Worm (Caenorhabditis elegans) whole organism, L1 larva: Measurements from ENCODE around the gene pigq-1.

Experiments used
- C16A3.4 ChIP-seq: fragments of 150-350 bp; optimal IDR thresholded peaks from 2 replicates; lab custom pipeline; 2014; ENCODE audit warnings: missing biosample characterization, missing genetic modification characterization
- F16B12.6 ChIP-seq: fragments of 150-350 bp; optimal IDR thresholded peaks from 2 replicates; lab custom pipeline; 2014; ENCODE audit warnings: missing biosample characterization, missing genetic modification characterization
- aha-1 ChIP-seq: fragments of 150-350 bp; optimal IDR thresholded peaks from 2 replicates; lab custom pipeline; 2014; ENCODE audit warnings: missing biosample characterization, missing genetic modification characterization
- ceh-82 ChIP-seq, 3 experiments: fragments of 150-350 bp in 1 of 3; sonication (generic microtip) in 2 of 3; optimal IDR thresholded peaks; 2 replicates each; lab custom pipeline; 2014 to 2017; ENCODE audit warnings: missing biosample characterization in 3 of 3, missing genetic modification characterization in 3 of 3
- ceh-90 ChIP-seq: sonication (generic microtip); optimal IDR thresholded peaks from 2 replicates; lab custom pipeline; 2016; ENCODE audit warnings: missing genetic modification characterization, missing compliant biosample characterization
- ces-1 ChIP-seq: fragments of 150-350 bp; optimal IDR thresholded peaks from 2 replicates; lab custom pipeline; 2014; ENCODE audit warnings: missing biosample characterization, missing genetic modification reagents, missing genetic modification characterization
- dpl-1 ChIP-seq, 3 experiments: fragments of 150-350 bp in 2 of 3; sonication (generic microtip) in 1 of 3; optimal IDR thresholded peaks; 2 replicates each; lab custom pipeline; 2014 to 2017; ENCODE audit warnings: missing biosample characterization in 3 of 3, missing genetic modification characterization in 3 of 3, missing genetic modification reagents in 3 of 3
- dsc-1 ChIP-seq: sonication (generic microtip); optimal IDR thresholded peaks from 2 replicates; lab custom pipeline; 2016; ENCODE audit warnings: mild to moderate bottlenecking, missing genetic modification characterization, missing compliant biosample characterization
- efl-1 ChIP-seq, 4 experiments: fragments of 150-350 bp; optimal IDR thresholded peaks in 3 of 4; peaks in 1 of 4; 1 replicate in 1 of 4; 2 replicates in 3 of 4; lab custom pipeline; 2014; ENCODE audit warnings: missing biosample characterization in 2 of 4, missing genetic modification characterization in 2 of 4, missing genetic modification reagents in 2 of 4
- elt-2 ChIP-seq: sonication (generic microtip); optimal IDR thresholded peaks from 2 replicates; lab custom pipeline; 2016; ENCODE audit warnings: missing genetic modification characterization, mild to moderate bottlenecking, inconsistent platforms, missing compliant biosample characterization, missing genetic modification reagents
- elt-3 ChIP-seq, 6 experiments: fragments of 150-350 bp in 1 of 6; sonication (generic microtip); optimal IDR thresholded peaks; 2 replicates each; lab custom pipeline; 2017 to 2018; ENCODE audit warnings: missing biosample characterization in 6 of 6, missing genetic modification characterization in 6 of 6, inconsistent platforms in 1 of 6
- fkh-4 ChIP-seq: sonication (generic microtip); optimal IDR thresholded peaks from 2 replicates; lab custom pipeline; 2016; ENCODE audit warnings: missing compliant biosample characterization, missing genetic modification characterization, borderline replicate concordance
- fos-1 ChIP-seq: fragments of 150-350 bp; optimal IDR thresholded peaks from 2 replicates; lab custom pipeline; 2014; ENCODE audit warnings: missing biosample characterization, missing genetic modification characterization
- hlh-17 ChIP-seq: fragments of 200-800 bp; sonication (Bioruptor generic); optimal IDR thresholded peaks from 2 replicates; lab custom pipeline; 2018; ENCODE audit warnings: missing genetic modification characterization, mild to moderate bottlenecking, missing compliant biosample characterization, moderate library complexity, borderline replicate concordance
- hpl-2 ChIP-seq: fragments of 150-350 bp; optimal IDR thresholded peaks from 2 replicates; lab custom pipeline; 2014; ENCODE audit warnings: missing biosample characterization, missing genetic modification reagents, missing genetic modification characterization
- irx-1 ChIP-seq: sonication (generic microtip); optimal IDR thresholded peaks from 2 replicates; lab custom pipeline; 2016; ENCODE audit warnings: missing genetic modification characterization, missing compliant biosample characterization
- lin-35 ChIP-seq, 2 experiments: fragments of 150-350 bp; optimal IDR thresholded peaks; 2 replicates each; lab custom pipeline; 2014; ENCODE audit warnings: missing biosample characterization in 2 of 2, missing genetic modification characterization in 2 of 2, missing genetic modification reagents in 2 of 2
- lir-3 ChIP-seq: sonication (generic microtip); optimal IDR thresholded peaks from 2 replicates; lab custom pipeline; 2016; ENCODE audit warnings: mild to moderate bottlenecking, missing genetic modification characterization, moderate library complexity, missing compliant biosample characterization; ENCODE audit not compliant: poor library complexity
- lsy-2 ChIP-seq, 2 experiments: fragments of 150-350 bp; optimal IDR thresholded peaks; 2 replicates each; lab custom pipeline; 2014; ENCODE audit warnings: missing biosample characterization in 2 of 2, missing genetic modification characterization in 2 of 2
- mep-1 ChIP-seq: fragments of 150-350 bp; optimal IDR thresholded peaks from 2 replicates; lab custom pipeline; 2014; ENCODE audit warnings: missing biosample characterization, missing genetic modification characterization
- nhr-12 ChIP-seq: sonication (generic microtip); optimal IDR thresholded peaks from 2 replicates; lab custom pipeline; 2017; ENCODE audit warnings: missing biosample characterization, missing genetic modification characterization
- nhr-19 ChIP-seq: fragments of 200-800 bp; sonication (Bioruptor generic); conservative IDR thresholded peaks from 2 replicates; pipeline ENCODE4 v1.3.6; 2022; ENCODE audit warnings: missing genetic modification characterization, missing compliant biosample characterization
- nhr-20 ChIP-seq: sonication (generic microtip); optimal IDR thresholded peaks from 2 replicates; lab custom pipeline; 2016; ENCODE audit warnings: mild to moderate bottlenecking, missing genetic modification characterization, missing compliant biosample characterization
- nhr-28 ChIP-seq: fragments of 150-350 bp; optimal IDR thresholded peaks from 2 replicates; lab custom pipeline; 2014; ENCODE audit warnings: missing biosample characterization, missing genetic modification characterization
- nhr-47 ChIP-seq: sonication (generic microtip); optimal IDR thresholded peaks from 2 replicates; lab custom pipeline; 2016; ENCODE audit warnings: mild to moderate bottlenecking, missing genetic modification characterization, moderate library complexity, missing compliant biosample characterization
- nhr-71 ChIP-seq: sonication (generic microtip); optimal IDR thresholded peaks from 2 replicates; lab custom pipeline; 2016; ENCODE audit warnings: mild to moderate bottlenecking, missing genetic modification characterization, moderate library complexity, missing compliant biosample characterization
- nhr-77 ChIP-seq: fragments of 150-350 bp; optimal IDR thresholded peaks from 2 replicates; lab custom pipeline; 2014; ENCODE audit warnings: missing biosample characterization, missing genetic modification characterization
- nhr-84 ChIP-seq: sonication (generic microtip); optimal IDR thresholded peaks from 2 replicates; lab custom pipeline; 2017; ENCODE audit warnings: missing biosample characterization, missing genetic modification characterization
- nhr-85 ChIP-seq: sonication (generic microtip); peaks from one replicate; lab custom pipeline; 2016; ENCODE audit warnings: missing genetic modification characterization, inconsistent platforms, missing compliant biosample characterization
- pag-3 ChIP-seq: sonication (generic microtip); optimal IDR thresholded peaks from 2 replicates; lab custom pipeline; 2017; ENCODE audit warnings: missing genetic modification characterization, mild to moderate bottlenecking, missing compliant biosample characterization, antibody characterized with exemption, borderline replicate concordance; ENCODE audit not compliant: insufficient read depth
- rnt-1 ChIP-seq: sonication (generic microtip); optimal IDR thresholded peaks from 2 replicates; lab custom pipeline; 2016; ENCODE audit warnings: mild to moderate bottlenecking, missing genetic modification characterization, moderate library complexity, missing compliant biosample characterization
- skn-1 ChIP-seq: fragments of 150-350 bp; optimal IDR thresholded peaks from 2 replicates; lab custom pipeline; 2014; ENCODE audit warnings: missing biosample characterization, missing genetic modification characterization
- snpc-4 ChIP-seq: fragments of 150-350 bp; optimal IDR thresholded peaks from 2 replicates; lab custom pipeline; 2014; ENCODE audit warnings: missing biosample characterization, missing genetic modification characterization
- snu-23 ChIP-seq: sonication (generic microtip); optimal IDR thresholded peaks from 2 replicates; lab custom pipeline; 2016; ENCODE audit warnings: missing genetic modification characterization, missing compliant biosample characterization
- sox-4 ChIP-seq: sonication (generic microtip); optimal IDR thresholded peaks from 2 replicates; lab custom pipeline; 2016; ENCODE audit warnings: missing genetic modification characterization, missing compliant biosample characterization
- sptf-1 ChIP-seq: fragments of 150-350 bp; optimal IDR thresholded peaks from 2 replicates; lab custom pipeline; 2014; ENCODE audit warnings: missing biosample characterization, missing genetic modification characterization
- sup-37 ChIP-seq: fragments of 200-800 bp; sonication (Bioruptor generic); optimal IDR thresholded peaks from 2 replicates; lab custom pipeline; 2018; ENCODE audit warnings: mild to moderate bottlenecking, missing genetic modification characterization, missing compliant biosample characterization
- tlp-1 ChIP-seq: fragments of 150-350 bp; optimal IDR thresholded peaks from 2 replicates; lab custom pipeline; 2014; ENCODE audit warnings: missing biosample characterization, missing genetic modification characterization
- unc-30 ChIP-seq: sonication (generic microtip); optimal IDR thresholded peaks from 2 replicates; lab custom pipeline; 2017; ENCODE audit warnings: missing biosample characterization, missing genetic modification characterization
- unc-98 ChIP-seq: fragments of 200-800 bp; sonication (Bioruptor generic); IDR thresholded peaks from 2 replicates; pipeline ENCODE4 v1.3.6; 2022; ENCODE audit warnings: missing genetic modification characterization, missing compliant biosample characterization
- xbp-1 ChIP-seq: sonication (generic microtip); optimal IDR thresholded peaks from 2 replicates; lab custom pipeline; 2016; ENCODE audit warnings: missing genetic modification characterization, missing compliant biosample characterization
- zag-1 ChIP-seq: fragments of 150-350 bp; optimal IDR thresholded peaks from 2 replicates; lab custom pipeline; 2014; ENCODE audit warnings: missing biosample characterization, missing genetic modification characterization
- zip-4 ChIP-seq: fragments of 200-800 bp; sonication (Bioruptor generic); optimal IDR thresholded peaks from 2 replicates; lab custom pipeline; 2018; ENCODE audit warnings: mild to moderate bottlenecking, missing genetic modification characterization, moderate library complexity, missing compliant biosample characterization
- ztf-11 ChIP-seq, 2 experiments: sonication (generic microtip); optimal IDR thresholded peaks; 2 replicates each; lab custom pipeline; 2016 to 2017; ENCODE audit warnings: missing genetic modification characterization in 2 of 2, missing biosample characterization in 1 of 2, missing compliant biosample characterization in 1 of 2

The pigq-1 gene

DNA sequence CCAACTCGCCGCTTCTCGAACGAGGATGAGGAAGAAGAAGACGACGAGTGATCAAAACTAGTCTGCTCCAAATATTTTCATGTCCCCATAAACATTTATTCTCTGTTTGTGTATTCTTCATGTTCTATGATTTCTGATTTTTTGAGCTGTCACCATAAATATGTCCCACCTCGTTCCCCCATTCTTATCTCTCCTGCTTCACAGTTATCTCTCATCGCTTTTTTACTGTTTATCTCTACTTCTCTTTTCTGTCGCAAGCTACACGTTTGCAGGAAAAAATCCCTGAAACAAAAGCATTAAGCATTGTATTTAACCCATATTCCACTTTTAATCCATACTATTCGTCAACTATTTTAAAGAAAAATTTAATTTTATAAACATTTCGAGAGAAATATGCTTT lies 16.3 kb downstream of the pigq-1 start:
- TF ChIP-seq ztf-11 (tag; optimal IDR thresholded peaks at IDR 0.05; lab: Kevin White, UChicago) = no peak
- TF ChIP-seq elt-2 (tag; lab: Kevin White, UChicago) = peak; percentile 1
- no peak for TF ChIP-seq fkh-4 (tag; lab: Kevin White, UChicago)
- no peak for TF ChIP-seq unc-30 (tag; lab: Kevin White, UChicago)
- no peak for TF ChIP-seq efl-1 (optimal IDR thresholded peaks at IDR 0.05; lab: Kevin White, UChicago)
- TF ChIP-seq efl-1 (GFP tag; optimal IDR thresholded peaks at IDR 0.05 in 1 of 2; lab: Kevin White, UChicago) = peak in 1 of 2 experiments; percentile 66
- no peak for TF ChIP-seq unc-98 (GFP tag; lab: Robert Waterston, UW)
- TF ChIP-seq rnt-1 (tag; lab: Kevin White, UChicago) = peak; percentile 31
- peak in 1 of 2 experiments; percentile 28 for TF ChIP-seq lsy-2 (tag; optimal IDR thresholded peaks at IDR 0.05; lab: Kevin White, UChicago)
- TF ChIP-seq nhr-71 (tag; lab: Kevin White, UChicago) = peak; percentile 8

DNA sequence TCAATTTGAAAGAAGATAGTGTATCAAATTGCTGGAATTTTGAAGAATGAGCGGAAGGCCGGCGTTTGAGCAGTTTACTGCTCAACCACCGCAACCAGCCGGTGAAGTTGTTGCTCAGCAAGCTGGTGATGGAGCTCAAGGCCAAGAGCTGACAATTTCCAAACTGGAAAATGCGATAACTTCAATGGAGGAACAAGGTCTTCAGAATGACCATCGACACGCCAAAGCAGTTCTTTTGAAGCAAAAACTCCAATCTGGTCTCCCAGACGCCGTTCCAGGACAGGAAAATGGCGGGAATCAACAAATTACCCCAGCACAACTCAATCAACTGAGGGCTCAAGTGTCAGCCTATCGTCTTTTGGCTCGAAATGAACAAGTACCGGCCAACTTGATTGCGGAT lies 21.0 kb downstream of the pigq-1 start:
- TF ChIP-seq ceh-90 (tag; lab: Kevin White, UChicago) (no peak), F16B12.6 (tag; lab: Kevin White, UChicago) (no peak), sptf-1 (no peak), hlh-17 (GFP tag; lab: Kevin White, UChicago) (no peak), fos-1 (tag; lab: Kevin White, UChicago) (no peak), ceh-82 (tag; optimal IDR thresholded peaks at IDR 0.05; lab: Kevin White, UChicago) (no peak), sox-4 (tag; lab: Kevin White, UChicago) (no peak), lsy-2 (tag; optimal IDR thresholded peaks at IDR 0.05; lab: Kevin White, UChicago) (no peak), aha-1 (no peak), skn-1 (no peak), nhr-12 (no peak), sup-37 (GFP tag; lab: Kevin White, UChicago) (no peak), nhr-20 (tag; lab: Kevin White, UChicago) (no peak), lin-35 (GFP tag; optimal IDR thresholded peaks at IDR 0.05; lab: Kevin White, UChicago) (no peak), lir-3 (tag; lab: Kevin White, UChicago) (no peak), xbp-1 (tag; lab: Kevin White, UChicago) (no peak), nhr-47 (tag; lab: Kevin White, UChicago) (no peak), nhr-28 (no peak), hpl-2 (GFP tag; lab: Kevin White, UChicago) (no peak), zip-4 (GFP tag; lab: Kevin White, UChicago) (no peak)

DNA sequence TGAATTAATAATTGTTTCAGACTA lies 21.2 kb downstream of the pigq-1 start, which contains the start of gene swsn-4:
Gene swsn-4 (plus strand): TSS at position 21 of the 24 bp plus-strand sequence.
- TF ChIP-seq unc-98 (GFP tag; lab: Robert Waterston, UW) (no peak), nhr-28 (no peak), sup-37 (GFP tag; lab: Kevin White, UChicago) (no peak), snpc-4 (tag; lab: Kevin White, UChicago) (no peak), elt-3 (tag; optimal IDR thresholded peaks at IDR 0.05; lab: Kevin White, UChicago) (no peak), lin-35 (GFP tag; optimal IDR thresholded peaks at IDR 0.05; lab: Kevin White, UChicago) (no peak), C16A3.4 (tag; lab: Kevin White, UChicago) (no peak), dpl-1 (GFP tag; optimal IDR thresholded peaks at IDR 0.05; lab: Kevin White, UChicago) (no peak)

DNA sequence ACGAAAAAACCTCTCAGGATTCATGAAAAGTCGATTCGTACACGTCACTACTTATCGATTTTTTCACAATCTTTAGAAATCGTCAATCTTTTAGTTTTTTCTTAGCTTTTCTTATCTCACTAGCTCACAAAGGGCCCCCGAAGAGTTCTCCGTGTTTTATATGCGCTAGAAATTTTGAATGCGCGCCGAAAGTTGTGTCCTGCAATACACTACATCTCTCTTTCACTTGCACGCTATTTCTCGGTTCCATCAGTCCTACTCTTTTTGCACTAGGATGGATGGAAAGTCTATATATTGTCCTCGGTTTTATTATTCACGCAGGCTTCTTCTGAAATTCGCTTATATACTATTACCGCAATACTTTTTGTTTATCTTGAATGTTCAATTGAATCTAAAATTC lies 21.4 kb downstream of the pigq-1 start:
- TF ChIP-seq dpl-1 (GFP tag; optimal IDR thresholded peaks at IDR 0.05; lab: Kevin White, UChicago) = peak; percentile 75 to 85 (median 76)
- no peak for TF ChIP-seq nhr-20 (tag; lab: Kevin White, UChicago)
- TF ChIP-seq mep-1 (tag; lab: Kevin White, UChicago) = no peak
- TF ChIP-seq aha-1 = no peak
- TF ChIP-seq nhr-71 (tag; lab: Kevin White, UChicago) = peak; percentile 31
- TF ChIP-seq zag-1 (tag; lab: Kevin White, UChicago) = no peak
- no peak for TF ChIP-seq nhr-28
- TF ChIP-seq lin-35 (GFP tag; optimal IDR thresholded peaks at IDR 0.05; lab: Kevin White, UChicago) = peak; percentile 82 to 91
- no peak for TF ChIP-seq ces-1 (GFP tag; lab: Kevin White, UChicago)
- TF ChIP-seq pag-3 (tag; lab: Kevin White, UChicago) = no peak
- peak; percentile 54 for TF ChIP-seq xbp-1 (tag; lab: Kevin White, UChicago)
- TF ChIP-seq nhr-84 (tag; lab: Kevin White, UChicago) = no peak
- no peak for TF ChIP-seq nhr-77 (tag; lab: Kevin White, UChicago)
- peak in 1 of 3 experiments; percentile 22 for TF ChIP-seq ceh-82 (tag; optimal IDR thresholded peaks at IDR 0.05; lab: Kevin White, UChicago)
- peak; percentile 25 for TF ChIP-seq snu-23 (GFP tag; lab: Kevin White, UChicago)
- TF ChIP-seq efl-1 (optimal IDR thresholded peaks at IDR 0.05; lab: Kevin White, UChicago) = peak in 1 of 2 experiments; percentile 77
- TF ChIP-seq efl-1 (GFP tag; optimal IDR thresholded peaks at IDR 0.05 in 1 of 2; lab: Kevin White, UChicago) = peak; percentile 86 to 98
- TF ChIP-seq rnt-1 (tag; lab: Kevin White, UChicago) = peak; percentile 9
- TF ChIP-seq irx-1 = no peak
- TF ChIP-seq nhr-85 (tag; lab: Kevin White, UChicago) = peak; percentile 75
- no peak for TF ChIP-seq nhr-19
- TF ChIP-seq ceh-90 (tag; lab: Kevin White, UChicago) = no peak
- TF ChIP-seq dsc-1 (tag; lab: Kevin White, UChicago) = peak; percentile 27
- no peak for TF ChIP-seq tlp-1 (tag; lab: Kevin White, UChicago)
